Fruit fly (Drosophila melanogaster) whole organism, embryonic: ENCODE data around the gene mdlc.
A peak's percentile ranks its signal among the peaks of the same experiment; 100 is the strongest.

Experiments used
- Atf3 ChIP-seq: fragments of 200-800 bp; sonication (Bioruptor generic); optimal IDR thresholded peaks from 3 replicates; lab custom pipeline; 2016; ENCODE audit warnings: missing biosample characterization, missing genetic modification characterization
- Blimp-1 ChIP-seq: fragments of 200-800 bp; sonication (Bioruptor generic); optimal IDR thresholded peaks from 3 replicates; lab custom pipeline; 2018; ENCODE audit warnings: missing biosample characterization, missing genetic modification characterization, mild to moderate bottlenecking, moderate library complexity, missing genetic modification reagents
- C15 ChIP-seq: fragments of 200-800 bp; sonication (Bioruptor generic); IDR thresholded peaks from 3 replicates; pipeline ENCODE4 v1.3.6; 2022; ENCODE audit warnings: missing biosample characterization, missing genetic modification characterization
- CG10267 ChIP-seq: fragments of 200-800 bp; sonication (Bioruptor generic); optimal IDR thresholded peaks from 2 replicates; lab custom pipeline; 2018; ENCODE audit warnings: missing biosample characterization, mild to moderate bottlenecking, missing genetic modification characterization, moderate library complexity
- CG12155 ChIP-seq: fragments of 200-800 bp; sonication (Bioruptor generic); optimal IDR thresholded peaks from 3 replicates; lab custom pipeline; 2016; ENCODE audit warnings: missing biosample characterization, missing genetic modification characterization
- CG12391 ChIP-seq: fragments of 200-800 bp; sonication (Bioruptor generic); optimal IDR thresholded peaks from 3 replicates; lab custom pipeline; 2018; ENCODE audit warnings: missing biosample characterization, mild to moderate bottlenecking, missing genetic modification characterization, moderate library complexity
- CG14860 ChIP-seq: fragments of 200-800 bp; sonication (Bioruptor generic); IDR thresholded peaks from 3 replicates; pipeline ENCODE4 v1.3.6; 2022; ENCODE audit warnings: missing biosample characterization, missing genetic modification characterization; ENCODE audit not compliant: partially characterized antibody
- CG15011 ChIP-seq: fragments of 200-800 bp; sonication (Bioruptor generic); optimal IDR thresholded peaks from 3 replicates; lab custom pipeline; 2018; ENCODE audit warnings: missing biosample characterization, mild to moderate bottlenecking, missing genetic modification characterization
- CG16863 ChIP-seq: fragments of 200-800 bp; sonication (Bioruptor generic); optimal IDR thresholded peaks from 3 replicates; lab custom pipeline; 2016; ENCODE audit warnings: missing biosample characterization, missing genetic modification characterization
- CG30403 ChIP-seq: fragments of 200-800 bp; sonication (Bioruptor generic); optimal IDR thresholded peaks from 3 replicates; lab custom pipeline; 2016; ENCODE audit warnings: missing biosample characterization, missing genetic modification characterization
- CG31441 ChIP-seq: fragments of 200-800 bp; sonication (Bioruptor generic); IDR thresholded peaks from 2 replicates; pipeline ENCODE4 v1.3.6; 2022; ENCODE audit warnings: missing biosample characterization, missing genetic modification characterization
- CG34224 ChIP-seq: fragments of 200-800 bp; sonication (Bioruptor generic); IDR thresholded peaks from 3 replicates; pipeline ENCODE4 v1.3.6; 2022; ENCODE audit warnings: missing biosample characterization, missing genetic modification characterization; ENCODE audit not compliant: partially characterized antibody
- CG34422 ChIP-seq: fragments of 200-800 bp; sonication (Bioruptor generic); IDR thresholded peaks from 3 replicates; pipeline ENCODE4 v1.3.6; 2022; ENCODE audit warnings: missing biosample characterization, missing genetic modification characterization
- CG6813 ChIP-seq: fragments of 200-800 bp; sonication (Bioruptor generic); optimal IDR thresholded peaks from 2 replicates; lab custom pipeline; 2017; ENCODE audit warnings: missing biosample characterization, missing genetic modification characterization, mild to moderate bottlenecking, moderate library complexity, missing genetic modification reagents
- CG7372 ChIP-seq: fragments of 200-800 bp; sonication (Bioruptor generic); IDR thresholded peaks from 2 replicates; pipeline ENCODE4 v1.3.6; 2022; ENCODE audit warnings: missing biosample characterization, missing genetic modification characterization
- CG9932 ChIP-seq: fragments of 200-800 bp; sonication (Bioruptor generic); IDR thresholded peaks from 2 replicates; pipeline ENCODE4 v1.3.6; 2022; ENCODE audit warnings: missing biosample characterization, missing genetic modification characterization
- Dref ChIP-seq: fragments of 200-800 bp; sonication (Bioruptor generic); IDR thresholded peaks from 2 replicates; pipeline ENCODE4 v1.3.6; 2022; ENCODE audit warnings: missing biosample characterization, missing genetic modification characterization
- Elba2 ChIP-seq: fragments of 200-800 bp; sonication (Bioruptor generic); optimal IDR thresholded peaks from 3 replicates; lab custom pipeline; 2016; ENCODE audit warnings: missing biosample characterization, missing genetic modification characterization
- Ets65A ChIP-seq: fragments of 200-800 bp; sonication (Bioruptor generic); peaks from one replicate; lab custom pipeline; 2016; ENCODE audit warnings: missing biosample characterization, missing genetic modification characterization
- Fer3 ChIP-seq: fragments of 200-800 bp; sonication (Bioruptor generic); optimal IDR thresholded peaks from 2 replicates; lab custom pipeline; 2018; ENCODE audit warnings: missing biosample characterization, mild to moderate bottlenecking, missing genetic modification characterization, moderate library complexity
- Gsc ChIP-seq: fragments of 200-800 bp; sonication (Bioruptor generic); IDR thresholded peaks from 2 replicates; pipeline ENCODE4 v1.3.6; 2022; ENCODE audit warnings: missing biosample characterization, missing genetic modification characterization
- H15 ChIP-seq: fragments of 200-800 bp; sonication (Bioruptor generic); IDR thresholded peaks from 3 replicates; pipeline ENCODE4 v1.3.6; 2022; ENCODE audit warnings: missing biosample characterization, missing genetic modification characterization
- HLH4C ChIP-seq: fragments of 200-800 bp; sonication (Bioruptor generic); IDR thresholded peaks from 3 replicates; pipeline ENCODE4 v1.3.6; 2022; ENCODE audit warnings: missing biosample characterization, missing genetic modification characterization; ENCODE audit not compliant: partially characterized antibody
- Hmr ChIP-seq: fragments of 200-800 bp; sonication (Bioruptor generic); optimal IDR thresholded peaks from 3 replicates; lab custom pipeline; 2017; ENCODE audit warnings: mild to moderate bottlenecking, missing biosample characterization, missing genetic modification reagents, missing genetic modification characterization
- Meics ChIP-seq: fragments of 200-800 bp; sonication (Bioruptor generic); optimal IDR thresholded peaks from 2 replicates; lab custom pipeline; 2017; ENCODE audit warnings: missing biosample characterization, mild to moderate bottlenecking, missing genetic modification characterization
- Optix ChIP-seq: fragments of 200-800 bp; sonication (Bioruptor generic); IDR thresholded peaks from 3 replicates; pipeline ENCODE4 v1.3.6; 2022; ENCODE audit warnings: missing biosample characterization, missing genetic modification characterization
- PHDP ChIP-seq: fragments of 200-800 bp; sonication (Bioruptor generic); optimal IDR thresholded peaks from 3 replicates; lab custom pipeline; 2018; ENCODE audit warnings: missing biosample characterization, mild to moderate bottlenecking, missing genetic modification characterization, moderate library complexity
- Ptx1 ChIP-seq: fragments of 200-800 bp; sonication (Bioruptor generic); IDR thresholded peaks from 2 replicates; pipeline ENCODE4 v1.3.6; 2022; ENCODE audit warnings: missing biosample characterization, missing genetic modification characterization
- Rfx ChIP-seq: fragments of 200-800 bp; sonication (Bioruptor generic); IDR thresholded peaks from 2 replicates; pipeline ENCODE4 v1.3.6; 2022; ENCODE audit warnings: missing biosample characterization, missing genetic modification characterization
- Six4 ChIP-seq: fragments of 200-800 bp; sonication (Bioruptor generic); optimal IDR thresholded peaks from 2 replicates; lab custom pipeline; 2016; ENCODE audit warnings: missing biosample characterization, missing genetic modification characterization
- YL-1 ChIP-seq: fragments of 200-800 bp; sonication (Bioruptor generic); optimal IDR thresholded peaks from 3 replicates; lab custom pipeline; 2017; ENCODE audit warnings: missing biosample characterization, mild to moderate bottlenecking, missing genetic modification characterization
- ara ChIP-seq: fragments of 200-800 bp; sonication (Bioruptor generic); IDR thresholded peaks from 2 replicates; pipeline ENCODE4 v1.3.6; 2022; ENCODE audit warnings: missing biosample characterization, missing genetic modification characterization
- bcd ChIP-seq: fragments of 200-800 bp; sonication (Bioruptor generic); optimal IDR thresholded peaks from 2 replicates; lab custom pipeline; 2017; ENCODE audit warnings: missing biosample characterization, mild to moderate bottlenecking, missing genetic modification characterization
- bowl ChIP-seq: fragments of 200-800 bp; sonication (Bioruptor generic); IDR thresholded peaks from 2 replicates; pipeline ENCODE4 v1.3.6; 2022; ENCODE audit warnings: missing biosample characterization, missing genetic modification characterization
- chinmo ChIP-seq: fragments of 200-800 bp; sonication (Bioruptor generic); IDR thresholded peaks from 4 replicates; pipeline ENCODE4 v1.3.6; 2022; ENCODE audit warnings: missing biosample characterization, missing genetic modification characterization; ENCODE audit not compliant: partially characterized antibody
- chm ChIP-seq: fragments of 200-800 bp; sonication (Bioruptor generic); IDR thresholded peaks from 2 replicates; pipeline ENCODE4 v1.3.6; 2022; ENCODE audit warnings: missing biosample characterization, missing genetic modification characterization
- croc ChIP-seq: fragments of 200-800 bp; sonication (Bioruptor generic); conservative IDR thresholded peaks from 3 replicates; pipeline ENCODE4 v1.3.6; 2022; ENCODE audit warnings: missing biosample characterization, missing genetic modification characterization
- dmrt11E ChIP-seq: fragments of 200-800 bp; sonication (Bioruptor generic); optimal IDR thresholded peaks from 3 replicates; lab custom pipeline; 2018; ENCODE audit warnings: missing biosample characterization, mild to moderate bottlenecking, missing genetic modification characterization, moderate library complexity
- dysf ChIP-seq: fragments of 200-800 bp; sonication (Bioruptor generic); IDR thresholded peaks from 3 replicates; pipeline ENCODE4 v1.3.6; 2022; ENCODE audit warnings: missing biosample characterization, missing genetic modification characterization
- gce ChIP-seq: fragments of 200-800 bp; sonication (Bioruptor generic); IDR thresholded peaks from 3 replicates; pipeline ENCODE4 v1.3.6; 2022; ENCODE audit warnings: missing biosample characterization, missing genetic modification characterization
- kay ChIP-seq: fragments of 200-800 bp; sonication (Bioruptor generic); optimal IDR thresholded peaks from 2 replicates; lab custom pipeline; 2016; ENCODE audit warnings: missing biosample characterization, missing genetic modification characterization
- lilli ChIP-seq: fragments of 200-800 bp; sonication (Bioruptor generic); optimal IDR thresholded peaks from 3 replicates; lab custom pipeline; 2016; ENCODE audit warnings: missing biosample characterization, missing genetic modification characterization
- pita ChIP-seq: fragments of 200-800 bp; sonication (Bioruptor generic); optimal IDR thresholded peaks from 2 replicates; lab custom pipeline; 2017; ENCODE audit warnings: missing biosample characterization, mild to moderate bottlenecking, missing genetic modification characterization
- pzg ChIP-seq: fragments of 200-800 bp; sonication (Bioruptor generic); optimal IDR thresholded peaks from 3 replicates; lab custom pipeline; 2018; ENCODE audit warnings: missing biosample characterization, mild to moderate bottlenecking, missing genetic modification characterization, moderate library complexity
- sd ChIP-seq: fragments of 200-800 bp; sonication (Bioruptor generic); optimal IDR thresholded peaks from 3 replicates; lab custom pipeline; 2018; ENCODE audit warnings: missing biosample characterization, mild to moderate bottlenecking, missing genetic modification characterization, moderate library complexity
- sna ChIP-seq: fragments of 200-800 bp; sonication (Bioruptor generic); IDR thresholded peaks from 2 replicates; pipeline ENCODE4 v1.3.6; 2022; ENCODE audit warnings: missing biosample characterization, missing genetic modification characterization; ENCODE audit not compliant: partially characterized antibody
- stc ChIP-seq: fragments of 200-800 bp; sonication (Bioruptor generic); IDR thresholded peaks from 2 replicates; pipeline ENCODE4 v1.3.6; 2022; ENCODE audit warnings: missing biosample characterization, missing genetic modification characterization
- tin ChIP-seq: fragments of 200-800 bp; sonication (Bioruptor generic); optimal IDR thresholded peaks from 3 replicates; lab custom pipeline; 2016; ENCODE audit warnings: missing biosample characterization, missing genetic modification characterization
- wor ChIP-seq: fragments of 200-800 bp; sonication (Bioruptor generic); IDR thresholded peaks from 2 replicates; pipeline ENCODE4 v1.3.6; 2022; ENCODE audit warnings: missing biosample characterization, missing genetic modification characterization

The mdlc gene

dm6 chr3R:20008372-20009051, 49.0 kb upstream of the mdlc start, which contains the start of the genes Hs6st and MED25 (continued):
- TF ChIP-seq Meics (GFP tag; lab: Kevin White, UChicago), result peak; percentile 74
- peak; percentile 74 for TF ChIP-seq tin (GFP tag; lab: Kevin White, UChicago)
- 0 out of 4 replicates have a peak, but pooled peaks have one; percentile 55 for TF ChIP-seq chinmo
- TF ChIP-seq wor (GFP tag; lab: Robert Waterston, UW), result no peak
- no peak for TF ChIP-seq Optix
- TF ChIP-seq CG6813 (GFP tag; lab: Kevin White, UChicago), result no peak
- TF ChIP-seq kay, result peak; percentile 57
- peak; percentile 78 for TF ChIP-seq HLH4C (GFP tag; lab: Robert Waterston, UW)
- TF ChIP-seq CG7372 (GFP tag; lab: Robert Waterston, UW), result 0 out of 2 replicates have a peak, but pooled peaks have one; percentile 5
- TF ChIP-seq CG14860 (GFP tag; lab: Robert Waterston, UW), result peak; percentile 45; the same call in 1 of the 3 replicates
- TF ChIP-seq Ptx1 (GFP tag; lab: Robert Waterston, UW), result 0 out of 2 replicates have a peak, but pooled peaks have one; percentile 15
- peak; percentile 53; the same call in 1 of the 2 replicates for TF ChIP-seq CG31441 (GFP tag; lab: Robert Waterston, UW)
- TF ChIP-seq Ets65A, result peak; percentile 91
- peak; percentile 59 for TF ChIP-seq CG15011 (GFP tag; lab: Kevin White, UChicago)
- TF ChIP-seq gce (GFP tag; lab: Robert Waterston, UW), result no peak
- peak; percentile 67 for TF ChIP-seq sna (GFP tag; lab: Robert Waterston, UW)
- TF ChIP-seq Dref, result peak; percentile 71
- peak; percentile 29; the same call in 1 of the 2 replicates for TF ChIP-seq CG9932 (GFP tag; lab: Robert Waterston, UW)
- peak; percentile 75; the same call in 1 of the 2 replicates for TF ChIP-seq chm (GFP tag; lab: Robert Waterston, UW)
- peak; percentile 39 for TF ChIP-seq CG12155 (GFP tag; lab: Kevin White, UChicago)
- peak; percentile 55 for TF ChIP-seq CG12391 (tag; lab: Kevin White, UChicago)
- TF ChIP-seq Elba2, result peak; percentile 98
- no peak for TF ChIP-seq CG16863 (GFP tag; lab: Kevin White, UChicago)
- TF ChIP-seq CG10267, result peak; percentile 72
- TF ChIP-seq dmrt11E (tag; lab: Kevin White, UChicago), result peak; percentile 5
- TF ChIP-seq Hmr (GFP tag; lab: Kevin White, UChicago), result peak; percentile 65
- peak; percentile 60 for TF ChIP-seq YL-1 (GFP tag; lab: Kevin White, UChicago)
- TF ChIP-seq CG34224 (GFP tag; lab: Robert Waterston, UW), result peak; percentile 70; the same call in 2 of the 3 replicates
- TF ChIP-seq Fer3 (tag; lab: Kevin White, UChicago), result peak; percentile 32
- TF ChIP-seq dysf, result 0 out of 3 replicates have a peak, but pooled peaks have one; percentile 29
- peak; percentile 34 for TF ChIP-seq CG30403 (GFP tag; lab: Kevin White, UChicago)
- peak; percentile 35 for TF ChIP-seq lilli (GFP tag; lab: Kevin White, UChicago)
- peak; percentile 69 for TF ChIP-seq Blimp-1 (GFP tag; lab: Kevin White, UChicago)
- TF ChIP-seq Six4 (GFP tag; lab: Kevin White, UChicago), result peak; percentile 29
- 0 out of 3 replicates have a peak, but pooled peaks have one; percentile 32 for TF ChIP-seq C15 (GFP tag; lab: Robert Waterston, UW)
- no peak for TF ChIP-seq H15 (GFP tag; lab: Robert Waterston, UW)
- no peak for TF ChIP-seq pita
- TF ChIP-seq PHDP (tag; lab: Kevin White, UChicago), result peak; percentile 24
- TF ChIP-seq Gsc, result no peak
- TF ChIP-seq ara (GFP tag; lab: Robert Waterston, UW), result 0 out of 2 replicates have a peak, but pooled peaks have one; percentile 10
- no peak for TF ChIP-seq croc (GFP tag; lab: Robert Waterston, UW)
- no peak for TF ChIP-seq Atf3
- peak; percentile 84; the same call in 1 of the 3 replicates for TF ChIP-seq CG34422 (GFP tag; lab: Robert Waterston, UW)
- peak; percentile 26 for TF ChIP-seq Rfx
- TF ChIP-seq bcd (GFP tag; lab: Kevin White, UChicago), result peak; percentile 50
- TF ChIP-seq sd, result peak; percentile 36
- TF ChIP-seq stc (GFP tag; lab: Robert Waterston, UW), result 0 out of 2 replicates have a peak, but pooled peaks have one; percentile 17
- peak; percentile 74 for TF ChIP-seq pzg (GFP tag; lab: Kevin White, UChicago)
- TF ChIP-seq bowl (GFP tag; lab: Robert Waterston, UW), result no peak
